Fruit fly (Drosophila melanogaster) Kc167 (cell line): ENCODE measurements around the gene CG5746.

Source experiments
- Myc ChIP-seq: fragments of >200 bp; optimal IDR thresholded peaks from 2 replicates; lab custom pipeline; 2017; ENCODE audit warnings: missing external identifiers
- Sin3A ChIP-seq: fragments of >200 bp; optimal IDR thresholded peaks from 2 replicates; lab custom pipeline; 2018; ENCODE audit warnings: missing external identifiers
- h ChIP-seq: fragments of >200 bp; optimal IDR thresholded peaks from 3 replicates; lab custom pipeline; 2018; ENCODE audit warnings: missing external identifiers
- insv ChIP-seq: fragments of >200 bp; optimal IDR thresholded peaks from 3 replicates; lab custom pipeline; 2018; ENCODE audit warnings: missing external identifiers
- psq ChIP-seq: fragments of >200 bp; optimal IDR thresholded peaks from 2 replicates; lab custom pipeline; 2017; ENCODE audit warnings: missing external identifiers
- ttk ChIP-seq: sonication (Bioruptor generic); optimal IDR thresholded peaks from 2 replicates; lab custom pipeline; 2017; ENCODE audit warnings: missing external identifiers

Gene CG5746

DNA sequence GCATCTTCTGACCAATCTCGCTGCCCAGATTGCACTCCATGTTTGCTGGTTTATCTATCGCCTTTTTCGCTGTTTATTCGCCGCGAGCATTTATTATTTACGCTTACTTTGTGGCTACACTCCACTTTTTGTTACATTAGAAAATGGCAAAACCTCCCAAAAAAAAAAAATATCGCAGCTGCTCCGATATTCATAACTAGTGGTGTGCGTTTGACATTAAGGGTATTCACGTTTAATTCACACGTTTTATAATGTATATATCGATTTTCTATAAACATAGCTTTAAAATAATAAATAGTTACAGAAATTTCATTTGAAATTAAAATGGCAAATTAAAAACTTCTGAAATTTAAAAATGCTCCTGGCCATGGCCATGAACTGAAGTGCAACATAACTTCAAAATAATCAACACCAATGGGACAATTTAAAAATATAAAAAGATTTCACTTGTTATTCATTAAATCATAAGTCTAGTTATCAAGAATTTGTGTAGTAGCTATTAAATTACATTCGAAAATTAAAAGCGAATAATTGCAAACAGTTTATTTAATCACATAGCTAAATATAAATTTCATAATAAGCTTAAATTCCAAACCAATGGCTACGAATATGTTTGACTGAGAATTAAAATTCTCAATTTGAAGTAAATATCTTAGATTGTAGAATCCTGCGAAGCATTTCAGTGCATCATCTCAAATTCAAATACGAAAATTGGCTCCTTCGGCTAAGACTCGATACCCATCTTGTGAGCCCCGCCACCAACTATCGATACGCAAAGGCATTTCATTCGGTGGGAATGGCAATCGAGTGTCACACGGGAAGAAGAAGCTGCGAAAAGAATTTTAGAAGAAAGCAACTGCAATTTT is 30.1 kb downstream of the CG5746 start, which contains the start of the genes Nab2 and BRWD3:
TSS of gene Nab2 (minus strand) at position 203 of the 866 bp plus-strand sequence.
TSS of gene BRWD3 (plus strand) at position 784 of the 866 bp plus-strand sequence.
- no peak for TF ChIP-seq insv (lab: Kevin White, UChicago)
- TF ChIP-seq Myc (lab: Kevin White, UChicago), result no peak
- TF ChIP-seq psq (lab: Kevin White, UChicago), result no peak
- no peak for TF ChIP-seq ttk (lab: Kevin White, UChicago)
- TF ChIP-seq h (lab: Kevin White, UChicago), result no peak

DNA sequence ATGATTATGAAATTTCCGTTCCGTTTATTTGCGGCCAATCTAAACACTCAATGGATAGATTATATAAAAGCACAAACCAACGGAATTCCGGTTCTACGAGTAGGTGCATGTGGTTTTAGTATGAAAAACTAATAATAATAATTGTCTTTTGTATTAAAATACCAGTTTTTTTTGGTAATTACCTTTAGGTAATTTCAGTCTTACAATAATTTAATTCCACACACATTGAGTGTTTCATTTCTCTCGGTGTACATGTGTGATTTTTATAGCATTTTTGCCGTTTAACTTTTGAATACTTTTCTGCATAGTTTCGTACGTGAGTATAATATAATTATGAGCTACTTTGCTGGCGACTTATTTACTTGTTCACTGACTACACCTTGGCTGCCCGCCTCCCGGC is 45.5 kb downstream of the CG5746 start:
- no peak for TF ChIP-seq psq (lab: Kevin White, UChicago)
- no peak for TF ChIP-seq h (lab: Kevin White, UChicago)
- TF ChIP-seq ttk (lab: Kevin White, UChicago), result no peak
- no peak for TF ChIP-seq Sin3A

DNA sequence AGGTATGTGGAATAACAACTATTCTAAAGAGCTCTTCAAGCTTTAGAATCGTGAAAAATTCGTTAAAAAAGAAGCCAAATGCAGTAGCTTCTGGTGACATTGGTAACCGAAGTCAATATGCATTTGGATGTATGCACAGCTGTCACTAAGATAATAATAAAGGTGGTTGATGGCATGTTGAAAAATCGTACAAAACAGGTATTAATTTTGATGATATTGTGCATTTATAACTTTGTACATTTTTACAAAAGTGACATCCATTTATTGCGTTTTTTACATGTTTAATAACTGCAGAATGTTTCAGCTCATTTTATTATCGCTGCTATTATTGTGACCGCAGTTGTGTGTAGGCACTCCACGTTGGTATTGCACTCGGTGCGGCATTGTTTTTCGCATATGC is 47.1 kb downstream of the CG5746 start:
- TF ChIP-seq Sin3A (no peak), ttk (lab: Kevin White, UChicago) (no peak), h (lab: Kevin White, UChicago) (no peak), insv (lab: Kevin White, UChicago) (no peak), psq (lab: Kevin White, UChicago) (no peak), Myc (lab: Kevin White, UChicago) (no peak)

DNA sequence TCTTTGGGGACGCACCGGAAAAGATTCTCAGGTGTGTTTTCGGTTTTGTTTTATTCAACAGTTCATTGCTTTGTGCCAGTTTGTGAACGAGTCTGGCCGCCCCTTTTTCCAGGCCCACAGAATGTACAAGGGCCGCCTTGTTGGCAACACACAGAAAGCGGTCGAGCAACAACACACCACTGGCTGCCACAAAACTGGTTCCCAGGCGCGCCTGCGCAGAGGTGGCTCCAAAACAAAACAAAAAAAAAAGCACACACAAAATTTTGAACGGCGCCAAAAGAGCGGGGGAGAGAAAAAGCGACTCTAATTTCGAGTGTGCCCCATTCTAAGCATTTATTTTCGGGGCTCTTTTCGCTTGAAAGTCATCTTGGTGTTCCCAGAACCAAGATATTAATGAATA is 49.4 kb downstream of the CG5746 start:
- TF ChIP-seq Myc (lab: Kevin White, UChicago) (no peak), Sin3A (no peak), ttk (lab: Kevin White, UChicago) (no peak), psq (lab: Kevin White, UChicago) (no peak), h (lab: Kevin White, UChicago) (no peak), insv (lab: Kevin White, UChicago) (no peak)

DNA sequence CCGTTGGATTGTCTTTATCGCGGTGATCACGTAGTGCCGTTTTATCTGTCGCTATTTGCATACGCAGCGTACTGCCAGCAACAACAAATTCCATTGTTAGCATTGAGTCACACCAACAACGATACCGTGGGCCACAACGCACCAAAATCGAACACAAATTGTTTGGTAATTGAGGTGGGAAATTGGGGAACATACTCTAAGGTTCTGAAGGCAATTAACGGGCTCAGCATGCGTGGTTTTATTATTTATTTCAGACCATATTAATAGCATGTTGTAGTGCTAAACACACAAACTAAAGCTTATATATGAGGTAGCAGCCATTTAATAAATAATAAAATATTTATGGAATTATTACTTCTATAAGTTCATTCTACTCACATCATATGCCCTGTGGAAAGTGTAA is 50.1 kb downstream of the CG5746 start:
- TF ChIP-seq insv (lab: Kevin White, UChicago), result no peak
- TF ChIP-seq h (lab: Kevin White, UChicago), result no peak
- TF ChIP-seq psq (lab: Kevin White, UChicago), result no peak
- TF ChIP-seq Myc (lab: Kevin White, UChicago), result no peak

DNA sequence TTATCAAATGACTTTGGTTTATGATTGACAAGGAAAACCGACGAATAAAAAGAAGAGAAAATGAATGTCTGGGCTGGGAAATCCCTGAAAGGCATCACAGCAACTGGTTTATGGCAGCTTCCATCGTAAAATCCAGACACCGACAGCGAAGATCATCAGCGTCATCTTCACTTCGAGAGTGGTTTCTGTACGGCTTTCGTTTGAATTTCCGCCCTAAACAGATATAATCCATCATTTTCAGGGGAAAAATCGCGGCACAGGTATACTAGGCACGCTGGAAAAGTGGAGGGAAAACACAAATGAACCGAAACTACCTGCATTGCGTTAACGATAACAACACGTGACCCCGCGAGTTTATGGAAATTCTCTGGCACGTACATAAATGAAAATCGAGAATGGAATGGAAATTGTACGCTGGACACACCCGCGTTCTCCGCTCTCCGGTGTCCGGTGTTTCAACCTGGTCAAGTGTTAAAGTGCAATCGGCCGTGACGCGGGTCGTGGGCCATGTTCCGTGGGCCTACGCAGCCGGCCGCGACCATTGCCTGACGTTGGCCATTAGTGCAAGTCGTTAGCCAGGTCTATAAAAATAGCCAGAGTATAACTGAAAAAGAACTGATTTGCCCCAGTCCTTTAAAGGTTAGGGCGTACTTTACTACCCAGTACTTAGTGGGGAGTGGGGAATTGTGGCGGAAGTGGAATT is 51.0 kb downstream of the CG5746 start:
- TF ChIP-seq insv (lab: Kevin White, UChicago) (no peak), Myc (lab: Kevin White, UChicago) (no peak)

DNA sequence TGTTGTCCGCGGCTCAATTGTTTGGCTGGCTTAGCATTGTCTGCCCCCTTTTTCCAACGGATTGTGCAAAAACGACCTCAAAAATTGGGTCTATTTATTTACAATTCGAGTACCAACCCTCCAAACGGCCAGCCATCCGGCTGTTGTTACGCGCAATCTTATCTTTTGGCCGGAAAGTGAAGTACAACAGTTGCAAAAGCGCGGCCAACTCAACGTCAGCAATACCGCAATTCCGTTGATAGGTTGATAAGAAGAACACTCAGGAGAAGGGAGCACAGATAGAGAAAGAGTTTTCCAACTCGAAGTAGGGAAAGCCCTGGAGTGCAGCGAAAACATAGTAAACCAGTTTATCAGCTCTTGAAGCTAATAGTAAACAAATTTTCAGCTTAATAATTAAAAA is 51.7 kb downstream of the CG5746 start:
- TF ChIP-seq ttk (lab: Kevin White, UChicago), result no peak
- no peak for TF ChIP-seq Myc (lab: Kevin White, UChicago)
- TF ChIP-seq h (lab: Kevin White, UChicago), result no peak
- TF ChIP-seq Sin3A, result no peak
- TF ChIP-seq psq (lab: Kevin White, UChicago), result no peak
- TF ChIP-seq insv (lab: Kevin White, UChicago), result no peak

DNA sequence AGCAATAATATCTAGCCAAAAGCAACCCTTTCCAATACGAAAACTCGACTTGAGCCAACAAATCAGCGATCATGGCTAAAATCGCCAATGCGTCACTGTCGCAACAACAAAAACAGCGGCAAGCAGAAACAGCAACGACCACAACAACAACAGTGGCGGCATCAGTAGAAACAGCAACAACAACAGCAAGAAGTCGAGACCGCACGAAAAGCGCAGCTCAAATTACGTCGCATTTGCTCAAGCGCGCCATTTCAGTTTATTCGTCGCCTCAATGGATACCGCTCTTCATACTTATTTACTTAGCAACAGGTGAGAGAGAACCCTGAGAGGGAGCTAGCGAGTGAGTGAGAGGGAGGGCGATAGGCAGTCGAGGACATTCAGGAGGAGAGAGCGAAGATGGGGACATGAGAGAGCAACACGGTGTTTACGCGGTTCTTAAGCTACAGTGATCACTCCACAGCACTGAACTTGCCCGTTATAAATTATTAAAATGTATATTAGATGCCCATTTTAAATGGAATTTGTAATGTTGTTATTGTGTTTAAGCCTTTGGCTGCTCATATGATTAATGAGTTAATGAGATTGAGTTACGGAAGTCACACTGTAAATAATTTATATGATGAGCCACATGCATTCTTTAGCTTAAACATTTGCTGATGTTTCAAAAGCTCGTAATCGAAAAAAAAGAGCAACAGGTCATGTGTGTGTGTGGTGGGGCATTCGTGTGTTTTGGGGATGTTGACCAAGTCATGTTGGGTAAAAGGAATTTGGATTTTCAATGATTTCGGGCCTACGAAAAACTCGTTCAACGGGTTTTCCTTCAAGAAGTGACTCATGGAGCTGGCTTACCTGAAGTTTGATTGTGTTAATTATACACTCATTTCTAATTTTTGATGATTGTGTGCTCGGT is 52.8 kb downstream of the CG5746 start:
- TF ChIP-seq h (lab: Kevin White, UChicago), result no peak
- TF ChIP-seq psq (lab: Kevin White, UChicago), result no peak
- no peak for TF ChIP-seq Myc (lab: Kevin White, UChicago)
- TF ChIP-seq ttk (lab: Kevin White, UChicago), result no peak
- TF ChIP-seq Sin3A, result no peak
- TF ChIP-seq insv (lab: Kevin White, UChicago), result no peak

DNA sequence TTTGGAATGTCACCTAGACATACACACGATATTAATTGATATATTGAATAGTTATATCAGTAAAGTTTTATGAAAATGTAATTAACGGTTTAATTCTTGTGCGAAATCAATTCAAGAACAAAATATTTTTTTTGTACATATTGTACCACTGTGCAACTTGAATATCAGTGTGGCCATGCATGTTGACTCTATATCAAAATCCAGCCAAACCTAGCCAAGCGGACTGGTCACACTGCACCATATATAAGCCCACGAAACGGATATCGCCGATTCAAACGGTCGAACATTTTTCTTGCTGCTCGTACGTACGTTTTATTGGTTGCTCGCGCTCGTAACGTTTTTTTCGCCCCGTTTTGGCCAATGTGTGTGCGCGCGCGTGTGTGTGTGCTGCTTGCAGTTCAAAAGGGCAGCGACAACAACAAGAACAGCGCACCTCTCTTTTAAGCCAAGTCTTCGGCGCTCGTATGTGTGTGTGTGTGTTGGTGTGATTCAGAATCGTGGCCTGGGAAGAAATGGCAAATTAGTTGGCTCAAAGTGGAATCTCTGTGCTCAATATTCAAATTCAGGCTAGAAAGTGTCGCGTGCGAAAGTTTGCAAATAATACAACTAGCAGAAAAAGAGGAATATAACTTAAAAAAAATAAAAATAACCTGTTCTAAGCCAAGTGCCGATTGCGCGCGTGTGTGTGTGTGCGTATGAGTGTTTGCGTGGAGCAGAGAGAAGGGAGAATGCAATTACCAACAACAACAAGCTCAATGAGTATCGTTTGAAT is 53.6 kb downstream of the CG5746 start, which contains the start of gene crb:
TSS of gene crb (plus strand) at position 295 of the 772 bp plus-strand sequence.
- TF ChIP-seq psq (lab: Kevin White, UChicago) (no peak), h (lab: Kevin White, UChicago) (no peak), Myc (lab: Kevin White, UChicago) (no peak), insv (lab: Kevin White, UChicago) (no peak), Sin3A (no peak), ttk (lab: Kevin White, UChicago) (no peak)

DNA sequence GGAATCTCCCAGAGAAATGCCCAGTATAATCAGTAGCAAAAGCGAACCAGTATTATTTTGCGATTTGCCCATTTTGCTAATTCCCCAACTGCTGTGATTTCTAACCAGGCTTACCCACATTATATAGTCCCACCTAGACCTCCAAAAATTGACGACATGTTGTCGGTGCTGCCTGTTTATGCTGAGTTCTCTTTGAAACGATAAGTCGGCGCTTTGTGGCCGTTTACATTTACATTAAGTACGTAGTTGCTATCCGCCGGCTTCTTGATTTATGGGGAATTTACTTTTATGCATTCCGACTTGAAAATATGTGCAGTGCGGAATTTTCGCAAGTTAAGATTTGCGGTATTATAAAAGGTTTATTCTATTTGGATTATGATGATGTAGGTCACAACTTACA is 54.3 kb downstream of the CG5746 start, which contains the start of gene CG5715:
TSS of gene CG5715 (minus strand) at position 101 of the 400 bp plus-strand sequence.
- TF ChIP-seq h (lab: Kevin White, UChicago), result no peak
- TF ChIP-seq insv (lab: Kevin White, UChicago), result no peak
- TF ChIP-seq Myc (lab: Kevin White, UChicago), result no peak
- no peak for TF ChIP-seq psq (lab: Kevin White, UChicago)
- TF ChIP-seq Sin3A, result no peak
- no peak for TF ChIP-seq ttk (lab: Kevin White, UChicago)
